Fruit fly (Drosophila melanogaster) S2 (cell line): ENCODE results near the gene ZnT63C.

Source experiments
- CG8478 ChIP-seq: fragments of >200 bp; optimal IDR thresholded peaks from 2 replicates; lab custom pipeline; 2018
- CTCF ChIP-seq, 2 experiments: fragments of >200 bp; optimal IDR thresholded peaks; 2 replicates each; lab custom pipeline; 2018

ZnT63C gene

DNA sequence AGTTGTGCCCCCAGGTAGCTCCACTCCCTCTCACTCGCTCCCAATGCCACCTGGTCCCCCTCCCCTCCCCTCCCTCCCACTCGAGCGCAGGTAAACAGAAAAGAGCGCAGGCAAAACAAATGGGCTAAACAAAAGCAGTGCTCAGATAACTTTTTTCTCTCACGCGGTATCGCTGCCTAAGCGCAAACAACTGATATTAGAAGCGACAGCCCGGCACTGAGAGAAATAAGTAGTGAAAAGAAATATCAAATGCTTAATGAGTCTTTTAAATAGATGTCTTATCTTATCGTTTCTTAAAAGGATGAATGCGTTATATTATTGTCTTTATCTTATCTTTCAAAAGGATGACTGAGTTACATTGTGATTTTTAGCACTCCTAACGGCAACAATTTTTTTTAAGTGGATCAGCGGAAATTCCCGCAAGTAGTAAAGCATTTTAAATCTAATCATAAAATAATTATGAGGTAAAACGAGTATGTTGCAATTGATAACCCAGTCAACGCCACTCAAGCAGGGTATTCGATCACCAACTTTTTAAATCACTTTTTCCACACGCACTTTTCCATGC is 2.3 kb upstream of the ZnT63C start:
- TF ChIP-seq CG8478 (no peak), CTCF (optimal IDR thresholded peaks at IDR 0.05; lab: Kevin White, UChicago) (no peak)

DNA sequence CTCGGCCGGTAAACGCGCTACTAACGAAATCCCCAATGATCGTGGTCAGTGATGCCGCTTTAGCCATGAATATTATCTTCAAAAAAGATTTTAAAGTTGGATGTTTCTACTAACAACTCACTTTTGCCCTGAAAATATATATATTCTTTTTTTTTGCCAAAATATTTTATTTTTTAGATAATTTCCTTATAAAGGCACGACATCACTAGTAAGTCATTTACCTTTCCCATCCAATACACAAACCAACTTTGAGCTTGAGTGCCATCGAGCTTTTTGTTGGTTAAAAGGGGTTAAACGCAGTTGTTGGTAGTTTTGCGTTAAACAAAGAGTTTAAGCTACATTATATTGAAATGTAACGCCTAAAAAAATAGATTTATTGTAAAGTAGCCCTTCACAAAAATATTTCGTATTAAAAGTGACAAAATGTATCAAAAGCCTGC is 401 bp upstream of the ZnT63C start, which contains the start of gene CG14968:
TSS of gene CG14968 (minus strand) at position 26 of the 440 bp plus-strand sequence.
- no peak for TF ChIP-seq CG8478
- TF ChIP-seq CTCF (optimal IDR thresholded peaks at IDR 0.05; lab: Kevin White, UChicago): no peak

DNA sequence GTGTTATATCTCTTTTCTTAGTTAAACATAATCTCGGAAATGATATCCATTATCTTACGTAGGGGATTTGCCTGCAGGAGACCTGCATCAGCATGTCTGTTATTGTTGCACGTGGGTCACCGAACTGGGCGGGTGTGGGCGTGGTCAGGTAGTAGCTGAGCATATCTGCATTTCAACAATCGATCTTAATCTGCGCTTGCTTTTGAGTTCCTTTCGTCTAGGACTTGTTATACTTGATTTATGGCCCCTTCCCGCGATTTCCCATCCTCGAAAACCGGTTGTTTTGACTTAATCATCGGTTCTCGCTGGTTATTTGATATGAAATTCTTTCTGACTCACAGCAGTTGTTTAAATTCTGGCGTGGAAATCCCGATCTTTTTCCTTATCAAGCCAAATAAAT is 1.2 kb downstream of the ZnT63C start:
- TF ChIP-seq CTCF (optimal IDR thresholded peaks at IDR 0.05; lab: Kevin White, UChicago): no peak
- no peak for TF ChIP-seq CG8478

DNA sequence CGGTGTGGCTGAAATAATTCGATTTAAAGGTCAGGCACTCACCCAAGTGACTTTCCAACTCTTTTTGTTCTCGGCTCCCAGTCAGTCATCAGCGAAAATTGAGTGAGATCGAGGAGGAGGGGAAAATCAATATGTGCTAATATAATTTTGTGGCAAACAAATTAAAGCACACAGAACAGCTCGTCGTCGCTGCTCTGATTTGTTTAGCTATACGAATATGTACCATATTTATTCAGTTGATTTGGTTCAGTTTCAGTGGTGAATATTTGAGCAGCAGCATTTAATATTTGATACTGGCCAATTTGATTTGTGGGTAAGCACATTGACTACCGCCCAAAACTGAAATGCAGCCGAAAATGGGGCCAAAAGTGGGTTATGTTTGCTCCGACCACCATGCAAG is 1.9 kb downstream of the ZnT63C start:
- TF ChIP-seq CTCF (optimal IDR thresholded peaks at IDR 0.05; lab: Kevin White, UChicago) (no peak), CG8478 (no peak)

DNA sequence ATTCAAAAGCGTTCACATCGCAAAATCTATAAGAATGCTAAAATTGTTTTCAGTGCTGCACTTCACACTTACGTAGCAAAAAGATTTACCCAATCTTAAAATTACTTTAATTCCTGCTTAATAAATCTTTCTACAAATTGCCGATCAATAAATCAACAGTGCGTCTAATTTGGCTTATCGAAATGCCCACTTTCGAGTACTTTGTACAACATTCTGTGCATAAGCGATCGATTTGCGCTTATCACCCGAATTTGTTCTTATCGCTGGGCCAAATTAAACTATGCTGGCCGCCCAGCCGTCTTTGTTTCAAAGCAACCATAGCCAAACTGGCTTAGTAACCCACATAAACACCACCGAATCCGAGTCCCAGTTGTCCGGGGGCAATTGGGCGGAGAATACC is 3.0 kb downstream of the ZnT63C start:
- TF ChIP-seq CTCF (optimal IDR thresholded peaks at IDR 0.05; lab: Kevin White, UChicago) (no peak), CG8478 (no peak)

DNA sequence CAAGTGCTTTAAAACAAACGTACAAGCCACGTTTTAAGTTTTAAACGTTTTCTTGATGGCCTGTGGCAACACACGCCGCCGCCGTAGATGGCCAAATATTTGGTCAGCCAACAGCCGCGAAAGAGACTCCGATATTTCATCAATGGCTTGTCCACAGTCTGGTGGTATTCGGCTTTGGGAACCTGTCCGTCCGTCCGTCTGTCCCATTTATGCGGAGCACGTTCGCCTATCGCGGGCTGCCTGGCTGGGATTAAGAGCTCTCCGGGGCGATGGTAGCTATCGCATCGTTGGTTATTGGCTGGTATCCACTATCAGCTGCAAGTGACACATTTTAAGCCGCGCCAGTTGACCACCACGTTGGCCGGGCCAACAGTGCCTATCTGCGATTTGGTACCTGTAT is 4.1 kb downstream of the ZnT63C start:
- TF ChIP-seq CG8478: no peak

DNA sequence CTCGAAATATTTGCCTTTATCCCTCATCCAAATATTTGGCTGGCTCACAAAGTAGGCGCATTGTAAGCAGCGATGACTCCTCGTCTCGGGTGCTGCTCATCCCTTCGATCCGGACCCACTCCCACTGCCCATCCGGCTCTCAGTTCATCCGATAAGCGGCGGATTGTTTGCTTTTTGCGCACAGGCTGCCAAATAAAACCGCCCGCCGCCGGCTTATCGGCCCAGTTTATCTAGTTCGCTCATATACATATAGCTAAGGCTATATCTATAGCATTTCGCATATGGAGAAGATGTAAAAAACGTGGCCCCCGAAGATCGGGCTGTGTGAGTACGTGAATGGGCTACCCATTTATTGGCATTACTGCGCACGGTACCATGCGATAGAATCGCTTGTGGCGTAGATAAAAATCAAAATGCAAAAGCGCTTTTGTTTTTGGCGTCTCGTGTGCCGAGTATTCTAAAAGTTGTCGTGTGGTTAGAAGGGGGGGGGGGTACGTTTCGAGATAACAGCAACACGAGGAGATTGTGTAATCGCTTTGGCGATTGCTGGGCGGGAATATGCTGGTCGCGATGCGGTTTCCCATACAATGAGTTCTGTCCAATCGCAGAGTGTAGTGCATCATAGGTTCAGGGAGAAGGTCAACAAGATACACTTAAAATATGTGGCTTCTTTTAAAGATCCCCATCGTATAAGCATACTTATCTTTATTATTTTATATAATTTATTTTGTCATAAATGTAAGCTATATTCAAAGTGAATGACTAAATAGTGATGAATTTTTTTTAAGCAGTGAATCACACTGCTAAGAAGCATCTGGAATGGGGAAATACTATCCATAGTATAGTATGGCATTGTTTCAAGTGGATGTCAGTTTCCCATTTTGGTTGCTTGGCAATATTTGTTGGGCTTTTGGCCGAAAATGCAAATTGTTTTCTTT is 5.4 kb downstream of the ZnT63C start:
- no peak for TF ChIP-seq CG8478
- no peak for TF ChIP-seq CTCF (optimal IDR thresholded peaks at IDR 0.05; lab: Kevin White, UChicago)

DNA sequence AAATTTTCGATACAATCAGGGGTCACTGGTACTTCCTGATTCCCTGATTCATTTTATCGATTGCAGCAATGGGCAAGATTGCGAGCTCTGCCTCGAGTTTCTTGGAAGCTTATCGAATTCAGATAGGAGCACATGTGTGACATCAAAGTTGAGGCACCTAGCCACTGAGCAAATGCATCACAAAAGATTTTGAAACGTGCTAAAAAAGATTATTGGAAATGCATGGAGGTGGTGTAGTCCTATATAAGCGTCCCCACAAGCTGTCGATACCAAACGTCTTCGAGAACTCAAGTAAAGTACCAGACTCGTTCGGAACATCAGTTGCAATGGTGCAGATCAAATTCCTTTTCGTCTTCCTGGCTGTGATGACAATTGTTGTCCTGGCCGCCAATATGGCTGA is 10.5 kb downstream of the ZnT63C start, which contains the start of gene Drsl2:
TSS of gene Drsl2 (plus strand) at position 301 of the 400 bp plus-strand sequence.
- no peak for TF ChIP-seq CTCF (optimal IDR thresholded peaks at IDR 0.05; lab: Kevin White, UChicago)
- no peak for TF ChIP-seq CG8478

DNA sequence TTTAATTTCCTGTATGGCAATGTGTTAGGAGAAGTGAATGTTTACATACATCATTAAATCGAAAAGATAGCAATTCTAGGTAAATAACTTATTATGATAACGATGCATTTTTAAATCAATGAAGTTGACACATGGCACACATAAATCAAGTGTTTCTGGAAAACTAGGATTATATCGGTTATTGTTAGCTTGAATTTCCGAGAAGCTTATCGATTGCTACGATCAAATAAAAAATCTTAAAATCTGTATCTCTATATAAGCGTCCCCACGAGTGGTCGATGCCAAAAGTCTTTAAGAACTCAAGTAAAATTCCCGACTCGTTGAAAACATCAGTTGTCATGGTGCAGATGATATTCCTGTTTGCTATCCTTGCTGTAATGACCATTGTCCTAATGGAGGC is 11.2 kb downstream of the ZnT63C start, which contains the start of gene Drsl3:
TSS of gene Drsl3 (plus strand) at position 301 of the 400 bp plus-strand sequence.
- TF ChIP-seq CTCF (optimal IDR thresholded peaks at IDR 0.05; lab: Kevin White, UChicago): no peak
- TF ChIP-seq CG8478: no peak

DNA sequence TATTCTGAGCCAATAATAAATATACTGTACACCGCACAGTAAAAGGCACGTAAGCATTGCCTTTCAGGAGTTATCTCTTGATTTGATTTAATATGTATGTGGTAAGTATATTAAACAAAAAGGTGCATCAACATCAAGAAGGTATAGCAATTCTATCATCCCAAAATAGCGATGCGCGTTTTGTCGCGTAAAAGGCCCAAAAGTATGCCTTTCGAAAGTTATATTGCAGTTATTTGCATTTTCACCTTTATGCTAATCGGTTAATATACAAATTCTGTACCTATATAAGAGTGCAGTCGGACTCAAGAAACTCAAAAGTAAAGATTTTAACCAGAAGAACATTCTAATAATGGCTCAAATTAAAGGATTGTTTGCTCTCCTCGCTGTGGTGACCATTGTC is 11.8 kb downstream of the ZnT63C start, which contains the start of gene Drsl4:
TSS of gene Drsl4 (plus strand) at position 333 of the 400 bp plus-strand sequence.
- TF ChIP-seq CTCF (optimal IDR thresholded peaks at IDR 0.05; lab: Kevin White, UChicago) (no peak), CG8478 (no peak)

DNA sequence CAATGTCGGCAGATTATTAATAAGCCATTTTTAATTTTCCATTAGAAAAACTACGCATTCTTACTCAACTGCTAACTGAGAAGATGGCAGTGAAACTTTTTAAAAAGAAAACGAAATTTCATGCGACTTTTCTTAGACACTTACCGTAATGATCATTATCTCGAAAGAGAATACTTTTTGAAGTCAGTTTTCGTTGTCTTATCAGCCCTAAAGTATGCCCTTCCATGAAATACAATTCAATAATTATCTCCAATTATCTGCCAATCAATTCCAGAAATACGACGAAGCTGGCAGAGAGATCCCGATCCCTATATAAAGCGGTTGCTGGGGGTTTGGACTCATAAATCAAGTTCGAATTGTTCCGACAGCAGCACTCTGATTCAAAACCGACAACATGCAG is 12.9 kb downstream of the ZnT63C start, which contains the start of gene Drsl5:
TSS of gene Drsl5 (plus strand) at position 341 of the 400 bp plus-strand sequence.
- TF ChIP-seq CTCF (optimal IDR thresholded peaks at IDR 0.05; lab: Kevin White, UChicago) (no peak), CG8478 (no peak)

DNA sequence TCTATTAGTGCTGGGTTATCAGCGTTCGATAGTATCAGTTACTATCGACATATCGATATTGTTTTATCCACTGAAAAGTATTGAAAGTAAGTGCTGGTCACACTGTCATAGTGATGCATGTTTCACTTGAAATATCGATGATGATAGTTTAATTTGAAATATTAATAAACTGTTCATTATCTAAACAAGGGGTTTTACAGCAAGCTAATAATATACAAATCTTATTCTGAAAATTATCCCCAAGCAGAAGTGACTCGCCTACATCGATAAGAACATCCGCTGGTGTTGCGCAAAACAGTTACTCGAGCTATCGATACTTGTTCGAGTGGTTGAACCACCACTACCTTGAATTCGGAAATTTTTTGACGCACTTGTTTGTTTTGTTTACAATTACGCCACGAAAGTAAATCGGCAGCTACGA is 15.7 kb downstream of the ZnT63C start, which contains the start of the genes PIG-C, CG12016 and Dpm2:
TSS of gene PIG-C (minus strand) at position 10 of the 421 bp plus-strand sequence.
TSS of gene CG12016 (plus strand) at position 333 of the 421 bp plus-strand sequence.
TSS of gene Dpm2 (plus strand) at position 333 of the 421 bp plus-strand sequence.
- TF ChIP-seq CG8478: no peak
- peak in 1 of 2 experiments; percentile 14 for TF ChIP-seq CTCF (optimal IDR thresholded peaks at IDR 0.05; lab: Kevin White, UChicago)

DNA sequence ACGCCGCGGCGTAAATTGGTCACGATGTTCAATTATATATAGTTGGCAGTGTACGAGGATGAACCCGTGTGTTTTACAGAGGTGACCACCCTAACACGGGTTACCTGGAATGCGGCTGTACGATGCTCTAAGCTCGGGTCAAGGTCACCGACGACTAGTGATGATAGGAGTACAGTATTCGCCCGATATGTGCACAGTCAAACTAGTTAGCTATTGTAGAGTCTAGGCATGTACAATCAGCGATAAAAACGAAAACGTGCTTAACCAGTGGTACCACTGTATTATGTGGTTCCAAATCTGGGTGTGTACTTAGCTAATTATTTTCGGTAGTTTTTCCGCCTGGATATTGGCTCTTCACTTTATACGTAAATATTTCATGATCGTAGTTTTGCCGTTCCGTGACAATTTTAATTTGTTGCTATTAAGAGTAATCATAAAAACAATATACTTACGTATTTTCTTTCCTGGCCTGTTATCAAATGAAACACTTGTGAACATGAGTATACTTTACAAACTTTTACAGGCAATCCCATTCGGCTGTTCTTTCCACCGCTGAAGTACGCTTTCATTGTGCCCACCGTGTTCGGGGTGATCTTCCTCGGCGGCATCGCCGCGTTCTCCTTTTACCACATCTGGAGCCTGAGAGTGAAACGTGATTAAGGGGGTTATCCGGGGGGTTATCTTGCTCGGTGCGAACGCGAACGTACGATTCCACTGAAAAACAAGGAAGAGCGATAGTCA is 16.7 kb downstream of the ZnT63C start:
- no peak for TF ChIP-seq CTCF (optimal IDR thresholded peaks at IDR 0.05; lab: Kevin White, UChicago)

DNA sequence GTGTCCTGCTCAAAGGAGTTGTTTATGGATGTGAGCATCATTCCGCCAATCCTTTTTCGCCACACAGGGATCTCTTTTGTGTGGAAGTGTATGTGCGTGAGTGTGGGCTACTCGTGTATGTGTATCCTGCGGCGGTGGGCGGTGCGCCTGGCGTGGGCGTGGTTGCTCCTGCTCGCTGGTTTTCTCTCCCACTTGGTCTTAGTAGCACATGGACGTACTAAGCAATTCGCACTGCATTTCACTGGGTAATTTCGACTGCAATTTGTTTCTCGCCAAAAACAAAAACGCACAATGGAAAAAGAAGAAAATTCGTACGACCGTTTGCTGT is 22.1 kb downstream of the ZnT63C start:
- TF ChIP-seq CG8478 (no peak), CTCF (optimal IDR thresholded peaks at IDR 0.05; lab: Kevin White, UChicago) (no peak)
